3 worm cellular contexts compared by ENCODE assay signal in genomic region chrX:10851202-10851601, ce11.
A peak's percentile ranks its signal among the peaks of the same experiment; 100 is the strongest.
TF ChIP-seq lines count a peak whose summit lies in the region.

No protein-coding gene starts in this region.

TF ChIP-seq in whole organism, L3 larva, 47 proteins besides CTCF, POLR2A, EP300 and RAD21:
- TF ChIP-seq elt-2 (tag; optimal IDR thresholded peaks at IDR 0.05; lab: Kevin White, UChicago) (peak; percentile 28), egl-27 (tag; optimal IDR thresholded peaks at IDR 0.05; lab: Kevin White, UChicago) (no peak)

TF ChIP-seq in whole organism, late embryonic, 69 proteins besides CTCF, POLR2A, EP300 and RAD21:
- peak; percentile 58 for TF ChIP-seq unc-55 (GFP tag; optimal IDR thresholded peaks at IDR 0.05; lab: Kevin White, UChicago)
- no peak for TF ChIP-seq ttx-3 (tag; optimal IDR thresholded peaks at IDR 0.05; lab: Kevin White, UChicago)

TF ChIP-seq in whole organism, mixed stage, embryonic, 35 proteins besides CTCF, POLR2A, EP300 and RAD21:
- TF ChIP-seq unc-62 (GFP tag; optimal IDR thresholded peaks at IDR 0.05; lab: Kevin White, UChicago) (peak; percentile 17), zip-8 (tag; optimal IDR thresholded peaks at IDR 0.05; lab: Kevin White, UChicago) (peak; percentile 13), nhr-12 (tag; optimal IDR thresholded peaks at IDR 0.05; lab: Kevin White, UChicago) (no peak)
TF ChIP-seq in whole organism, mixed stage, embryonic: peak in this region for 2.

Comparison
In these comparisons a context has a peak if more than half of its experiments do, and no peak if none do; other contexts are left out.
1. Of the 9 proteins assayed by ChIP-seq in both whole organism, late embryonic and whole organism, L3 larva: peak only in whole organism, late embryonic: none; only in whole organism, L3 larva: elt-2; in both: none; in neither: 8.